Worm (Caenorhabditis elegans): ENCODE measurements around the gene lit-1.

DNA sequence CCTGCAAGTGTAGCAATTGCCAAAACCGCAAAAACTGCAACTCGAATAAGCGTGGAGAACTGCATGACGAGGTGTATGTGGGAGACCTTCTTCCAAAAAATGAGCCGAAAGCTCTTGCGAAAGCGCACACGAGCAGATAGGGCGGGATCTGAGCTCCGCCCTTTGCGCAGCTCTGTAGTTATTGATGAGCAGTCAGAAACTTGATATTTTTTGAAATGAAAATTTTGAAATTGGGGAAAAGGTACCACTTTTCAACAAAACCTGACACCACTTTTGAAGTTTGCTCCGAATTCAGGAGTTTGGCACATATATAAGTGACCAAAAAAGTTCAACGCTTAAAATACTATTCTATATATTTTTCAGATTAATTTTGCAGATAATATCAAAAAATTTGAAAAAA is 34.1 kb upstream of the lit-1 start, which contains the start of gene flp-15:
- no peak for TF ChIP-seq pat-9 (tag; optimal IDR thresholded peaks at IDR 0.05)
- TF ChIP-seq unc-55 (GFP tag; optimal IDR thresholded peaks at IDR 0.05): no peak
- no peak for TF ChIP-seq pqm-1 (tag; optimal IDR thresholded peaks at IDR 0.05)
- no peak for TF ChIP-seq pag-3 (tag; optimal IDR thresholded peaks at IDR 0.05; ENCODE audit: borderline replicate concordance)
- no peak for TF ChIP-seq lin-11 (tag; optimal IDR thresholded peaks at IDR 0.05)
- no peak for TF ChIP-seq F13H6.1 (tag; optimal IDR thresholded peaks at IDR 0.05)
- TF ChIP-seq pha-4 (tag; optimal IDR thresholded peaks at IDR 0.05): no peak
- TF ChIP-seq tbx-2 (tag; optimal IDR thresholded peaks at IDR 0.05): no peak
- TF ChIP-seq odd-2 (tag; optimal IDR thresholded peaks at IDR 0.05): no peak
- TF ChIP-seq ceh-45 (GFP tag; IDR thresholded peaks at IDR 0.05): no peak
- TF ChIP-seq ceh-19 (GFP tag; optimal IDR thresholded peaks at IDR 0.05): no peak
- TF ChIP-seq elt-2 (tag; optimal IDR thresholded peaks at IDR 0.05): no peak
- TF ChIP-seq hlh-6 (tag; optimal IDR thresholded peaks at IDR 0.05): no peak
